Worm (Caenorhabditis elegans) whole organism, young adult: Measurements from ENCODE around the gene ipla-7.

Experiments
- F33H1.4 ChIP-seq: fragments of 200-800 bp; sonication (Bioruptor generic); IDR thresholded peaks from 2 replicates; pipeline ENCODE4 v1.3.6; 2022; ENCODE audit warnings: missing genetic modification reagents, missing genetic modification characterization, missing compliant biosample characterization
- F39B2.1 ChIP-seq: fragments of 200-800 bp; sonication (Bioruptor generic); IDR thresholded peaks from 2 replicates; pipeline ENCODE4 v1.3.6; 2022; ENCODE audit warnings: missing genetic modification reagents, missing genetic modification characterization, missing compliant biosample characterization
- F52B5.7 ChIP-seq: sonication (generic microtip); optimal IDR thresholded peaks from 2 replicates; lab custom pipeline; 2016; ENCODE audit warnings: mild to moderate bottlenecking, missing genetic modification characterization, missing compliant biosample characterization
- K11D2.4 ChIP-seq: fragments of 200-800 bp; sonication (Bioruptor generic); IDR thresholded peaks from 2 replicates; pipeline ENCODE4 v1.3.6; 2022; ENCODE audit warnings: missing genetic modification reagents, missing genetic modification characterization, missing compliant biosample characterization
- Y56A3A.18 ChIP-seq: fragments of 200-800 bp; sonication (Bioruptor generic); IDR thresholded peaks from 2 replicates; pipeline ENCODE4 v1.3.6; 2022; ENCODE audit warnings: missing genetic modification reagents, missing genetic modification characterization, missing compliant biosample characterization
- Y79H2A.3 ChIP-seq: fragments of 200-800 bp; sonication (Bioruptor generic); conservative IDR thresholded peaks from 2 replicates; pipeline ENCODE4 v1.3.6; 2022; ENCODE audit warnings: missing genetic modification reagents, missing genetic modification characterization, missing compliant biosample characterization
- Y95B8A.8 ChIP-seq: fragments of 200-800 bp; sonication (Bioruptor generic); IDR thresholded peaks from 2 replicates; pipeline ENCODE4 v1.3.6; 2022; ENCODE audit warnings: missing genetic modification reagents, missing genetic modification characterization, missing compliant biosample characterization
- atf-7 ChIP-seq: sonication (generic microtip); optimal IDR thresholded peaks from 2 replicates; lab custom pipeline; 2017; ENCODE audit warnings: mild to moderate bottlenecking, missing genetic modification characterization, missing compliant biosample characterization
- bed-1 ChIP-seq: fragments of 200-800 bp; sonication (Bioruptor generic); IDR thresholded peaks from 2 replicates; pipeline ENCODE4 v1.3.6; 2022; ENCODE audit warnings: missing genetic modification reagents, missing genetic modification characterization, missing compliant biosample characterization
- bed-2 ChIP-seq: fragments of 200-800 bp; sonication (Bioruptor generic); IDR thresholded peaks from 2 replicates; pipeline ENCODE4 v1.3.6; 2022; ENCODE audit warnings: missing genetic modification reagents, missing genetic modification characterization, missing compliant biosample characterization
- cebp-1 ChIP-seq, 2 experiments: fragments of 200-800 bp in 1 of 2; sonication (Bioruptor generic) in 1 of 2; sonication (generic microtip) in 1 of 2; IDR thresholded peaks in 1 of 2; optimal IDR thresholded peaks in 1 of 2; 2 replicates each; pipeline versions ENCODE4 v1.3.6 to Lab custom; 2017 to 2022; ENCODE audit warnings: missing compliant biosample characterization in 2 of 2, missing genetic modification characterization in 2 of 2, mild to moderate bottlenecking in 1 of 2, missing genetic modification reagents in 1 of 2, moderate library complexity in 1 of 2
- cebp-2 ChIP-seq: fragments of 200-800 bp; sonication (Bioruptor generic); IDR thresholded peaks from 2 replicates; pipeline ENCODE4 v1.3.6; 2022; ENCODE audit warnings: missing genetic modification characterization, missing compliant biosample characterization
- ceh-27 ChIP-seq: fragments of 200-800 bp; sonication (Bioruptor generic); optimal IDR thresholded peaks from 2 replicates; lab custom pipeline; 2018; ENCODE audit warnings: mild to moderate bottlenecking, missing genetic modification characterization, moderate library complexity, missing compliant biosample characterization
- ceh-40 ChIP-seq: fragments of 200-800 bp; sonication (Bioruptor generic); IDR thresholded peaks from 2 replicates; pipeline ENCODE4 v1.3.6; 2022; ENCODE audit warnings: missing genetic modification characterization, missing compliant biosample characterization
- die-1 ChIP-seq: sonication (generic microtip); optimal IDR thresholded peaks from 2 replicates; lab custom pipeline; 2016; ENCODE audit warnings: missing genotype, mild to moderate bottlenecking, missing genetic modification characterization, missing compliant biosample characterization
- dox-1 ChIP-seq: fragments of 200-800 bp; sonication (Bioruptor generic); IDR thresholded peaks from 2 replicates; pipeline ENCODE4 v1.3.6; 2022; ENCODE audit warnings: missing genetic modification reagents, missing genetic modification characterization, missing compliant biosample characterization
- ets-4 ChIP-seq: fragments of 200-800 bp; sonication (Bioruptor generic); optimal IDR thresholded peaks from 2 replicates; lab custom pipeline; 2018; ENCODE audit warnings: mild to moderate bottlenecking, missing genetic modification characterization, missing compliant biosample characterization
- gei-17 ChIP-seq: fragments of 200-800 bp; sonication (Bioruptor generic); optimal IDR thresholded peaks from 2 replicates; lab custom pipeline; 2018; ENCODE audit warnings: mild to moderate bottlenecking, missing genetic modification characterization, missing compliant biosample characterization
- hlh-26 ChIP-seq: fragments of 200-800 bp; sonication (Bioruptor generic); conservative IDR thresholded peaks from 2 replicates; pipeline ENCODE4 v1.3.6; 2022; ENCODE audit warnings: missing genetic modification reagents, missing genetic modification characterization, missing compliant biosample characterization
- hmg-20 ChIP-seq: fragments of 200-800 bp; sonication (Bioruptor generic); IDR thresholded peaks from 2 replicates; pipeline ENCODE4 v1.3.6; 2022; ENCODE audit warnings: missing genetic modification reagents, missing genetic modification characterization, missing compliant biosample characterization
- lin-54 ChIP-seq: fragments of 200-800 bp; sonication (Bioruptor generic); optimal IDR thresholded peaks from 2 replicates; lab custom pipeline; 2018; ENCODE audit warnings: mild to moderate bottlenecking, missing genetic modification characterization, missing compliant biosample characterization
- madf-8 ChIP-seq: fragments of 200-800 bp; sonication (Bioruptor generic); conservative IDR thresholded peaks from 2 replicates; pipeline ENCODE4 v1.3.6; 2022; ENCODE audit warnings: missing genetic modification reagents, missing genetic modification characterization, missing compliant biosample characterization
- mxl-1 ChIP-seq: sonication (generic microtip); optimal IDR thresholded peaks from 2 replicates; lab custom pipeline; 2016; ENCODE audit warnings: missing genetic modification characterization, missing compliant biosample characterization
- nhr-80 ChIP-seq: sonication (generic microtip); optimal IDR thresholded peaks from 2 replicates; lab custom pipeline; 2016; ENCODE audit warnings: missing genetic modification characterization, missing compliant biosample characterization
- pha-4 ChIP-seq: fragments of 150-350 bp; sonication (generic microtip); optimal IDR thresholded peaks from 2 replicates; lab custom pipeline; 2014; ENCODE audit warnings: missing biosample characterization, missing genetic modification reagents, missing genetic modification characterization
- rec-8 ChIP-seq, 2 experiments: sonication (generic microtip); optimal IDR thresholded peaks; 2 replicates each; lab custom pipeline; 2016; ENCODE audit warnings: mild to moderate bottlenecking in 2 of 2, missing genetic modification characterization in 2 of 2, missing genetic modification reagents in 2 of 2, missing genotype in 2 of 2, missing biosample characterization in 1 of 2, missing compliant biosample characterization in 1 of 2, moderate library complexity in 1 of 2
- repo-1 ChIP-seq: sonication (generic microtip); optimal IDR thresholded peaks from 2 replicates; lab custom pipeline; 2017; ENCODE audit warnings: mild to moderate bottlenecking, missing genetic modification characterization, missing compliant biosample characterization
- sea-2 ChIP-seq: fragments of 200-800 bp; sonication (Bioruptor generic); IDR thresholded peaks from 2 replicates; pipeline ENCODE4 v1.3.6; 2022; ENCODE audit warnings: missing genetic modification characterization, missing compliant biosample characterization
- snpc-3.4 ChIP-seq: sonication (generic microtip); optimal IDR thresholded peaks from 2 replicates; lab custom pipeline; 2017; ENCODE audit warnings: missing genetic modification characterization, mild to moderate bottlenecking, missing compliant biosample characterization, antibody characterized with exemption, moderate library complexity, missing genotype, missing genetic modification reagents
- somi-1 ChIP-seq: fragments of 200-800 bp; sonication (Bioruptor generic); optimal IDR thresholded peaks from 2 replicates; lab custom pipeline; 2018; ENCODE audit warnings: mild to moderate bottlenecking, missing genetic modification characterization, missing compliant biosample characterization
- sptf-2 ChIP-seq: fragments of 200-800 bp; sonication (Bioruptor generic); optimal IDR thresholded peaks from 2 replicates; lab custom pipeline; 2018; ENCODE audit warnings: mild to moderate bottlenecking, missing genetic modification characterization, missing compliant biosample characterization
- zfh-2 ChIP-seq: fragments of 200-800 bp; sonication (Bioruptor generic); conservative IDR thresholded peaks from 2 replicates; pipeline ENCODE4 v1.3.6; 2022; ENCODE audit warnings: missing genetic modification reagents, missing genetic modification characterization, missing compliant biosample characterization
- ztf-22 ChIP-seq: fragments of 200-800 bp; sonication (Bioruptor generic); optimal IDR thresholded peaks from 2 replicates; lab custom pipeline; 2018; ENCODE audit warnings: mild to moderate bottlenecking, missing genetic modification characterization, moderate library complexity, missing compliant biosample characterization
- ztf-3 ChIP-seq: fragments of 200-800 bp; sonication (Bioruptor generic); optimal IDR thresholded peaks from 2 replicates; lab custom pipeline; 2018; ENCODE audit warnings: mild to moderate bottlenecking, missing genetic modification characterization, missing compliant biosample characterization

ipla-7 gene

DNA sequence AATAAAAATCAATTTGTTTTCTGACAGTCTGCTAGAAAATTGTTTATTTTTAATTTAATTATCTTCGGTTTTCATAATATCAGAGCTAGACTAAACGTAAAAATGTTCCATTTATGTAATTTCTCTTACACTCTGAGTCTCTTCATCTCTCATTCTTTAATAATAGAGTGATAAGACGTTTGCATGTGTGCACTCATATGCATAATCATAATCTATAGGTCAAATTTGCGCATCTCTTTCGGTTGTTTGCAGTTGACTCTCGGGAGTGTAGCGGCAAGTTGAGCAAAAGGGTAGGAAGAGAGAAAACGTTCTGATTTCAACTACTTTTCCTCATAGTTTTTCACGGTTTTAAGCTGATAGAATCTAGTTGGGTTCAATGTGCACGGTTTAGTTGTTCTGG lies 3.8 kb upstream of the ipla-7 start:
- TF ChIP-seq sptf-2 (GFP tag; lab: Kevin White, UChicago) = no peak
- no peak for TF ChIP-seq rec-8 (tag; optimal IDR thresholded peaks at IDR 0.05; lab: Kevin White, UChicago)
- TF ChIP-seq bed-2 (GFP tag; lab: Robert Waterston, UW) = no peak
- TF ChIP-seq Y79H2A.3 = no peak
- TF ChIP-seq ceh-27 (GFP tag; lab: Kevin White, UChicago) = no peak
- TF ChIP-seq bed-1 (GFP tag; lab: Robert Waterston, UW) = no peak

DNA sequence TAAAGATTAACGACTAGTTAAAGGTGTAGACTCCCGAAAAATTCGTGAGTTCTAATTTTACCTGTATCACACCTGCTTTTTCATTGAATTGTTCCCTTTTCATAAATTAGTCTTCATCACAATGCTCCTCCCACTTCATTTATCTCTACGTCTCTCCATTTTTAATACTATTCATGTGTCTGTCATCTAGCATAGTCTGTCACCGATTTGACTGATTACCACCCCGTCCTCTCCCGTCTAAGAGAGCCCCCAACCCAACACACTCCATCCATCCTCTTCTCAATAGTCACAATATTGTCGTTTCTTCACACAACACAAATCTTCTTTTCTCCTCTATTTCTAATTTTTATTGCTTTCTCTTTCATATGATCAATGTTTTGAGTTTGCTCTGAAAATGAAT lies 2.5 kb upstream of the ipla-7 start:
- TF ChIP-seq gei-17 = no peak
- no peak for TF ChIP-seq atf-7 (tag; lab: Kevin White, UChicago)
- TF ChIP-seq hmg-20 (GFP tag; lab: Robert Waterston, UW) = no peak
- no peak for TF ChIP-seq somi-1 (GFP tag; lab: Kevin White, UChicago)
- TF ChIP-seq madf-8 (GFP tag; lab: Robert Waterston, UW) = no peak
- TF ChIP-seq cebp-1 (GFP tag; IDR thresholded peaks at IDR 0.05; lab: Robert Waterston, UW) = no peak
- no peak for TF ChIP-seq cebp-1 (tag; optimal IDR thresholded peaks at IDR 0.05; lab: Kevin White, UChicago)
- no peak for TF ChIP-seq lin-54
- no peak for TF ChIP-seq Y95B8A.8
- no peak for TF ChIP-seq zfh-2
- TF ChIP-seq K11D2.4 (GFP tag; lab: Robert Waterston, UW) = no peak
- no peak for TF ChIP-seq repo-1 (tag; lab: Kevin White, UChicago)
- no peak for TF ChIP-seq F33H1.4 (GFP tag; lab: Robert Waterston, UW)
- no peak for TF ChIP-seq F52B5.7 (tag; lab: Kevin White, UChicago)
- TF ChIP-seq sea-2 (GFP tag; lab: Robert Waterston, UW) = no peak
- no peak for TF ChIP-seq ztf-3 (GFP tag; lab: Kevin White, UChicago)
- no peak for TF ChIP-seq ceh-40 (GFP tag; lab: Robert Waterston, UW)
- no peak for TF ChIP-seq ets-4 (GFP tag; lab: Kevin White, UChicago)

DNA sequence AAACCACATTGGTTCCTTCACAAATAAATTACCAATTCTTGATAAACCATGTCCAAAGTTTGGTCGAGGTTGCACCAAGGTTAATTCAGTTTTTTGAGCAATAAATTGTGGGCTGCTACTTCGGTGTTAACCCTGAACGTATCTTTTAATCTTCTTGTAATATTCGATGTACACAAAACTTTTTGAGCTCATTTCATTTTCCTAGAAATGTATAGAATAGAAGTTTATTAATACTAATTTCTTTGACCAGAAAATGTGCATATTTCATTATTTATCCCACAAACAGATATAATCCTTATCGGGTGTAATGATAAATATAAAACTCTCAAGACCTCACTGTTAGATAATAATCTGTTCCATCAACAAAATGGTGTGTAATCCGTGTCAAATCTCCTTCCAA lies 1.3 kb upstream of the ipla-7 start:
- TF ChIP-seq ets-4 (GFP tag; lab: Kevin White, UChicago) = no peak
- no peak for TF ChIP-seq ztf-22 (GFP tag; lab: Kevin White, UChicago)
- no peak for TF ChIP-seq dox-1
- TF ChIP-seq cebp-2 = no peak
- TF ChIP-seq F39B2.1 (GFP tag; lab: Robert Waterston, UW) = no peak
- TF ChIP-seq die-1 (tag; lab: Kevin White, UChicago) = no peak
- no peak for TF ChIP-seq bed-2 (GFP tag; lab: Robert Waterston, UW)
- no peak for TF ChIP-seq somi-1 (GFP tag; lab: Kevin White, UChicago)
- TF ChIP-seq hlh-26 (GFP tag; lab: Robert Waterston, UW) = no peak
- no peak for TF ChIP-seq mxl-1 (tag; lab: Kevin White, UChicago)
- no peak for TF ChIP-seq pha-4 (tag; lab: Kevin White, UChicago)
- TF ChIP-seq snpc-3.4 (tag; lab: Kevin White, UChicago) = no peak
- TF ChIP-seq Y56A3A.18 (GFP tag; lab: Robert Waterston, UW) = no peak

DNA sequence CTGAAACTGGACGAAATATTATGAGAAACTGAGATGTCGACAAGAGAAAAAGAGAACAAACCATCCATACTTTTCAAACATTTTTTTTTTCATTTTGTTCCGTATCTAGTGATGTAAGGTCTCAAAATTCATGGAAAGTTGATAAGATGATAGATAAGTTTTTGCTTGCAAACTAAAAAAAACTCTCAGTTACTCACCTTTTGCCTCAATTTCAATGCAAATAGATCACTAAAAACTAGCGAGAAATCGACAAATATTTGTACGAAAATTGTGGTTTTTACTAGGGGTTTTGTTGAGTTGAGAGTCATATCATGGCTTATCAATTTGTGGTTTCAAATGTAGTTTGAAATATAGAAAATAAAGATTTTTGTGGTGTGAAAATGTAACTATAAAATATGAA lies 1.9 kb downstream of the ipla-7 start:
- TF ChIP-seq nhr-80 (tag; lab: Kevin White, UChicago) (peak; percentile 31), K11D2.4 (GFP tag; lab: Robert Waterston, UW) (no peak)
